Worm (Caenorhabditis elegans) whole organism, midembryonic: ENCODE results near the gene vps-33.1.

Experiments
- T22C8.4 ChIP-seq: fragments of 200-800 bp; sonication (Bioruptor generic); IDR thresholded peaks from 2 replicates; pipeline ENCODE4 v1.3.6; 2022; ENCODE audit warnings: missing genetic modification characterization, missing compliant biosample characterization
- cog-1 ChIP-seq: sonication (generic microtip); optimal IDR thresholded peaks from 2 replicates; lab custom pipeline; 2016; ENCODE audit warnings: missing genetic modification characterization, missing compliant biosample characterization
- flt-1 ChIP-seq: fragments of 200-800 bp; sonication (Bioruptor generic); IDR thresholded peaks from 2 replicates; pipeline ENCODE4 v1.3.6; 2022; ENCODE audit warnings: missing genetic modification characterization, missing compliant biosample characterization
- klf-2 ChIP-seq: fragments of 200-800 bp; sonication (Bioruptor generic); conservative IDR thresholded peaks from 2 replicates; pipeline ENCODE4 v1.3.6; 2022; ENCODE audit warnings: missing genetic modification reagents, missing genetic modification characterization, missing compliant biosample characterization
- med-1 ChIP-seq: sonication (generic microtip); optimal IDR thresholded peaks from 2 replicates; lab custom pipeline; 2017; ENCODE audit warnings: missing genetic modification characterization, mild to moderate bottlenecking, missing compliant biosample characterization, antibody characterized with exemption, missing genetic modification reagents; ENCODE audit not compliant: insufficient read depth
- ref-1 ChIP-seq: fragments of 200-800 bp; sonication (Bioruptor generic); conservative IDR thresholded peaks from 2 replicates; pipeline ENCODE4 v1.3.6; 2022; ENCODE audit warnings: missing genetic modification reagents, missing genetic modification characterization, missing compliant biosample characterization
- tab-1 ChIP-seq: fragments of 200-800 bp; sonication (Bioruptor generic); IDR thresholded peaks from 2 replicates; pipeline ENCODE4 v1.3.6; 2022; ENCODE audit warnings: missing genetic modification characterization, missing compliant biosample characterization
- ztf-23 ChIP-seq: fragments of 200-800 bp; sonication (Bioruptor generic); IDR thresholded peaks from 2 replicates; pipeline ENCODE4 v1.3.6; 2022; ENCODE audit warnings: missing genetic modification reagents, missing genetic modification characterization, missing compliant biosample characterization
- ztf-29 ChIP-seq: fragments of 200-800 bp; sonication (Bioruptor generic); IDR thresholded peaks from 2 replicates; pipeline ENCODE4 v1.3.6; 2022; ENCODE audit warnings: missing genetic modification reagents, missing genetic modification characterization, missing compliant biosample characterization

vps-33.1 gene

DNA sequence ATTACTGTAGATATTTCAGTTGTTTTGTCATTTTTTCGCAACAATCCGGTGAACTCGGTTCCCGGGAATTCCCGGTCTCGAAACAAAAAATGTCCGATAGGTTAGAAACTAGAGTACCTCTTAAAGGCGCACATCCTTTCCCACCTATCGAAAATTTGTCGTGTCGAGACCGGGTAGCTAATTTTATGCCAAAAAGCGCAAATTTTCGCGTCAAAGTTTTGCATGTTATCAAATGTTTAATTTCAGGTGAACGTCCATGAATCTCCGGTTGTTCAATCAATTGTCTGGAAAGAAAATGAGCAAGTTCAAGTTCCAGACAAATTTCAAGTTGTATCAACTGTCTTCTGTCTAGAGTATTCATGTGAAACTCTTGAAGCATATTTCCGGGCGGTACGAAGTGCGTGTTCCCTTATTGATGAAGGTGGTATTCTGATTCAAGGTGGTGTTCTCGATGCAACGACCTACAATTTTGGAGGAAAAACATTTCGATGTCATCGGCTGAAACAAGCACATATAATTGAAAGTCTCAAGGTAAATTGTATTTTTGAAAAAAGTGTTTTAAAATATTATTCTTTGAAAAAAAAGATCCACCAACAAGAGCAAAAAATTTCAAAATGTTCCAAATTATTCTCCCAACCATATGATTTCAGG is 15.0 kb upstream of the vps-33.1 start:
- TF ChIP-seq tab-1 (GFP tag; lab: Robert Waterston, UW) (no peak), flt-1 (GFP tag; lab: Robert Waterston, UW) (no peak)

- TF ChIP-seq med-1 (GFP tag; lab: Kevin White, UChicago) (no peak), ref-1 (GFP tag; lab: Robert Waterston, UW) (no peak), T22C8.4 (GFP tag; lab: Robert Waterston, UW) (no peak), ztf-23 (no peak), flt-1 (GFP tag; lab: Robert Waterston, UW) (no peak)
Measured at ce11 chrIII:8688438-8688946, 12.2 kb upstream of the vps-33.1 start, which contains the start of gene hadb-1. Gene hadb-1 (minus strand): TSS chrIII:8688488.

ce11 chrIII:8689143-8689542 is 11.6 kb upstream of the vps-33.1 start:
- TF ChIP-seq tab-1 (GFP tag; lab: Robert Waterston, UW) (no peak), cog-1 (tag; lab: Kevin White, UChicago) (no peak), med-1 (GFP tag; lab: Kevin White, UChicago) (no peak), flt-1 (GFP tag; lab: Robert Waterston, UW) (no peak)

- TF ChIP-seq ref-1 (GFP tag; lab: Robert Waterston, UW): no peak
- TF ChIP-seq flt-1 (GFP tag; lab: Robert Waterston, UW): no peak
- TF ChIP-seq med-1 (GFP tag; lab: Kevin White, UChicago): no peak
- TF ChIP-seq T22C8.4 (GFP tag; lab: Robert Waterston, UW): peak; percentile 67
Measured at ce11 chrIII:8689655-8690054, 11.1 kb upstream of the vps-33.1 start, which contains the start of gene B0303.4. Gene B0303.4 (plus strand): TSS chrIII:8689850.

DNA sequence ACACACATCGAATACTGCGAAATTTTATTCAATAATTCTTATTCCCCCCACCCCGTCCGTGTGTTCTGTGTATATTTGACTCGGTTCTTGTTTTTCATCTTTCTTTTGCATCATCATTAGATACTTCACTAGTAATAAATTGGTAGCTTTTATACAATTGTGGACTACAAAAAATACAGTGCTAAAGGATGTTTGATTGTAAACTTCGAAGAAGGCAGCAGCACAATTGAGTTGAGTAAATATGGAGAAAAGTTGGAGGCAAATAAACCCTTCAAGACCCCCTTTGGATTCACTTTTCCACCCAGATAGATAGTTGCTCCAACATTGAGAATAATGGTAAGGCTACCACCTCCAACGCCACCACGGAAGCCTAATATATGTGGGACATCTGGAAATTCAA is 7.4 kb upstream of the vps-33.1 start, which contains the start of gene B0303.7:
Gene B0303.7 (plus strand): TSS at position 301 of the 400 bp plus-strand sequence.
- TF ChIP-seq ztf-23 (no peak), klf-2 (GFP tag; lab: Robert Waterston, UW) (no peak), tab-1 (GFP tag; lab: Robert Waterston, UW) (no peak), flt-1 (GFP tag; lab: Robert Waterston, UW) (no peak), ref-1 (GFP tag; lab: Robert Waterston, UW) (no peak), T22C8.4 (GFP tag; lab: Robert Waterston, UW) (no peak), cog-1 (tag; lab: Kevin White, UChicago) (no peak), med-1 (GFP tag; lab: Kevin White, UChicago) (no peak)

- TF ChIP-seq ztf-23 (no peak), klf-2 (GFP tag; lab: Robert Waterston, UW) (no peak), cog-1 (tag; lab: Kevin White, UChicago) (no peak), ztf-29 (GFP tag; lab: Robert Waterston, UW) (no peak), tab-1 (GFP tag; lab: Robert Waterston, UW) (no peak), T22C8.4 (GFP tag; lab: Robert Waterston, UW) (no peak), med-1 (GFP tag; lab: Kevin White, UChicago) (no peak), ref-1 (GFP tag; lab: Robert Waterston, UW) (no peak), flt-1 (GFP tag; lab: Robert Waterston, UW) (no peak)
Measured at ce11 chrIII:8696680-8697079, 4.0 kb upstream of the vps-33.1 start.

- TF ChIP-seq ztf-23 (no peak), tab-1 (GFP tag; lab: Robert Waterston, UW) (no peak), flt-1 (GFP tag; lab: Robert Waterston, UW) (no peak), klf-2 (GFP tag; lab: Robert Waterston, UW) (no peak), ztf-29 (GFP tag; lab: Robert Waterston, UW) (no peak), cog-1 (tag; lab: Kevin White, UChicago) (no peak), ref-1 (GFP tag; lab: Robert Waterston, UW) (no peak), T22C8.4 (GFP tag; lab: Robert Waterston, UW) (no peak), med-1 (GFP tag; lab: Kevin White, UChicago) (no peak)
Measured at ce11 chrIII:8697268-8697907, 3.3 kb upstream of the vps-33.1 start.

DNA sequence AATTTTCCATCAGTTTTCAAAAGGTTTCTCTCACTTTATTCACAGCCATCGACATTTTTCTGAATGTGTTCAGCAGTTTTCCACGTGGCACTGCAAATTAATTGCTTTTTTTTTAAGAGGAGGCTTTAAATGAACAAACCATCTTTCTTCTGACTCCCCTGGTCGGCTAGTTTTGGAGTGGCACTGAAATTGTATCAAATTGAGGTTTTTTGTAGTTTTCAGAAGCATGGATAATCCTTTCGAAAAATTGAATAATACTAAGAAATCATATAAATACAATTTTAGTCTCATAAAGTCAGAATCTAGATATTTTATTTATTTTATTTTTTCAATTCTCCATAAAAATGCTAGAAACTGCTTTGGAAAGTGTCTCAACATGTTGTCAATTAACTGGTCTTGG is 4.0 kb downstream of the vps-33.1 start, which contains the start of gene B0303.16:
Gene B0303.16 (plus strand): TSS at position 301 of the 400 bp plus-strand sequence.
- TF ChIP-seq klf-2 (GFP tag; lab: Robert Waterston, UW): no peak
- no peak for TF ChIP-seq ztf-29 (GFP tag; lab: Robert Waterston, UW)
- no peak for TF ChIP-seq ztf-23
- TF ChIP-seq flt-1 (GFP tag; lab: Robert Waterston, UW): no peak
- no peak for TF ChIP-seq T22C8.4 (GFP tag; lab: Robert Waterston, UW)
- TF ChIP-seq tab-1 (GFP tag; lab: Robert Waterston, UW): no peak
- no peak for TF ChIP-seq ref-1 (GFP tag; lab: Robert Waterston, UW)
- no peak for TF ChIP-seq med-1 (GFP tag; lab: Kevin White, UChicago)
- no peak for TF ChIP-seq cog-1 (tag; lab: Kevin White, UChicago)

- TF ChIP-seq med-1 (GFP tag; lab: Kevin White, UChicago) (no peak), klf-2 (GFP tag; lab: Robert Waterston, UW) (no peak), ref-1 (GFP tag; lab: Robert Waterston, UW) (no peak), tab-1 (GFP tag; lab: Robert Waterston, UW) (no peak), cog-1 (tag; lab: Kevin White, UChicago) (no peak), ztf-23 (no peak), ztf-29 (GFP tag; lab: Robert Waterston, UW) (no peak), T22C8.4 (GFP tag; lab: Robert Waterston, UW) (no peak), flt-1 (GFP tag; lab: Robert Waterston, UW) (no peak)
Measured at ce11 chrIII:8709735-8710134, 9.0 kb downstream of the vps-33.1 start.
